Worm (Caenorhabditis elegans): ENCODE data around the gene D2045.8.
A peak's percentile ranks its signal among the peaks of the same experiment; 100 is the strongest.

- TF ChIP-seq ztf-4 (tag; optimal IDR thresholded peaks at IDR 0.05): no peak
- no peak for TF ChIP-seq unc-62 (GFP tag; optimal IDR thresholded peaks at IDR 0.05)
- peak; percentile 39 for TF ChIP-seq nhr-23 (tag; optimal IDR thresholded peaks at IDR 0.05)
- TF ChIP-seq unc-39 (tag; optimal IDR thresholded peaks at IDR 0.05): no peak
- TF ChIP-seq daf-12 (tag; optimal IDR thresholded peaks at IDR 0.05): no peak
- no peak for TF ChIP-seq nhr-76 (tag; optimal IDR thresholded peaks at IDR 0.05)
- TF ChIP-seq elt-3 (tag; optimal IDR thresholded peaks at IDR 0.05): no peak
- TF ChIP-seq pha-4 (tag; optimal IDR thresholded peaks at IDR 0.05): no peak
- TF ChIP-seq fos-1 (tag; optimal IDR thresholded peaks at IDR 0.05): no peak
- no peak for TF ChIP-seq ceh-16 (tag; optimal IDR thresholded peaks at IDR 0.05)
Measured at ce11 chrIII:10486455-10486854, 4.4 kb downstream of the D2045.8 start.

Measured in whole organism, L3 larva.